Fruit fly (Drosophila melanogaster): ENCODE results near the gene CG31407.

The CG31407 gene

DNA sequence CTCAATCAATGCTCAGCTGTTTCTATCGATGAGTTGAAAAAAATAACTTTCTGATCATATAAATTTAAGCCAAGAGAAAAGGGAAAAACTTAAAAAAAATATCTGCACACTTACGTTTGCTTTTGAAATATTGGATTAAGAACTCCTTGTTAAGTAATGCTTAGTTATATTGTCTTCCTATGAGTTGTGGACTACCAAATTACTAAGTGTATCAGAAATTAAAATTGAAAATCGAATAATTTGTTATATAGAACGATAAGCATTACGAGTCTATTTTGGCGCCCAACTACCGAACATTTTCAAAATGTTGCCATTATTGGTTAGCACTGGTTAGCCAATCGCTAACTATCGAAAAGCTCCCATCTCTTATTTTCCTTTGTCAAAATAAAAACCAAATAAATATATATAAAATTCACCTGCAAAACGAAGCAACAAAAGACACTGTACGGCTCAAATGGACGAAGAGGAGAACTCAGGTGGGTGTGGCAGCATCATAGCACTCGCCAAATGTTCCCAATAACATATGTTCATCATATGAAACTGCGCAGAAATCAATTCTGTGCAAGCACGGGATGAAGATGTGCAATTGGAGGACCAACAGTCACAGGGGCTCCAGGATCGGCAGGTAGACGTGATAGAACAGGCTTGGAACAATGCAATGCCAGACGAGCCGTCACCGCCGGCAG lies 24.0 kb upstream of the CG31407 start, which contains the start of gene ohgt (continued):
- TF ChIP-seq CG6791 (GFP tag; IDR thresholded peaks at IDR 0.05; ENCODE audit: partially characterized antibody) (0 out of 3 replicates have a peak, but pooled peaks have one; percentile 21), Gsc (GFP tag; IDR thresholded peaks at IDR 0.05) (no peak), CG11085 (GFP tag; IDR thresholded peaks at IDR 0.05) (no peak), ftz-f1 (GFP tag; optimal IDR thresholded peaks at IDR 0.05) (no peak), HmgD (GFP tag; optimal IDR thresholded peaks at IDR 0.05) (no peak), onecut (GFP tag; IDR thresholded peaks at IDR 0.05) (no peak), Abd-B (GFP tag; optimal IDR thresholded peaks at IDR 0.05) (no peak), CG9727 (GFP tag; optimal IDR thresholded peaks at IDR 0.05) (peak; percentile 8), run (tag; optimal IDR thresholded peaks at IDR 0.05) (no peak), CG15479 (GFP tag; optimal IDR thresholded peaks at IDR 0.05) (no peak), CG16779 (GFP tag; IDR thresholded peaks at IDR 0.05) (no peak), lab (GFP tag; optimal IDR thresholded peaks at IDR 0.05) (no peak), CG8359 (GFP tag; optimal IDR thresholded peaks at IDR 0.05; ENCODE audit: borderline replicate concordance) (no peak), odd (GFP tag; optimal IDR thresholded peaks at IDR 0.05) (no peak), usp (GFP tag; optimal IDR thresholded peaks at IDR 0.05) (no peak), CG7786 (GFP tag; optimal IDR thresholded peaks at IDR 0.05) (no peak), Dip2 (GFP tag; IDR thresholded peaks at IDR 0.05) (no peak), Dbx (GFP tag; IDR thresholded peaks at IDR 0.05) (no peak), Bteb2 (GFP tag; optimal IDR thresholded peaks at IDR 0.05) (no peak), slou (GFP tag; optimal IDR thresholded peaks at IDR 0.05) (no peak), CG10431 (GFP tag; optimal IDR thresholded peaks at IDR 0.05) (no peak), CG6683 (GFP tag; optimal IDR thresholded peaks at IDR 0.05) (no peak), bigmax (GFP tag; optimal IDR thresholded peaks at IDR 0.05) (no peak), repo (GFP tag; optimal IDR thresholded peaks at IDR 0.05) (no peak), unpg (GFP tag; optimal IDR thresholded peaks at IDR 0.05) (no peak), Optix (GFP tag; IDR thresholded peaks at IDR 0.05) (no peak), Awh (GFP tag; IDR thresholded peaks at IDR 0.05) (no peak), Sry-δ (GFP tag; optimal IDR thresholded peaks at IDR 0.05) (peak; percentile 78), CG10979 (tag; optimal IDR thresholded peaks at IDR 0.05) (no peak), mirr (GFP tag; optimal IDR thresholded peaks at IDR 0.05) (no peak), crp (GFP tag; optimal IDR thresholded peaks at IDR 0.05) (peak; percentile 31 to 81), CG2202 (tag; optimal IDR thresholded peaks at IDR 0.05) (no peak), bbx (GFP tag; IDR thresholded peaks at IDR 0.05; ENCODE audit: partially characterized antibody) (0 out of 2 replicates have a peak, but pooled peaks have one; percentile 7), CG7372 (GFP tag; IDR thresholded peaks at IDR 0.05) (no peak), CG3065 (GFP tag; optimal IDR thresholded peaks at IDR 0.05) (no peak), jing (GFP tag; optimal IDR thresholded peaks at IDR 0.05) (no peak), emc (GFP tag; optimal IDR thresholded peaks at IDR 0.05) (no peak), dati (GFP tag; IDR thresholded peaks at IDR 0.05) (no peak), H15 (GFP tag; IDR thresholded peaks at IDR 0.05) (no peak), schlank (tag; optimal IDR thresholded peaks at IDR 0.05) (no peak), MTF-1 (GFP tag; optimal IDR thresholded peaks at IDR 0.05; ENCODE audit: borderline replicate concordance) (no peak), Adf1 (GFP tag; IDR thresholded peaks at IDR 0.05) (no peak), prd (optimal IDR thresholded peaks at IDR 0.05) (no peak), prd (GFP tag; IDR thresholded peaks at IDR 0.05) (no peak), CG30431 (GFP tag; optimal IDR thresholded peaks at IDR 0.05) (no peak), CG6813 (GFP tag; optimal IDR thresholded peaks at IDR 0.05) (no peak), CG3163 (GFP tag; optimal IDR thresholded peaks at IDR 0.05) (no peak), aop (GFP tag; IDR thresholded peaks at IDR 0.05) (no peak), hth (optimal IDR thresholded peaks at IDR 0.05) (no peak), Pdp1 (GFP tag; optimal IDR thresholded peaks at IDR 0.05) (peak in 1 of 2 experiments; percentile 26), wdn (GFP tag; IDR thresholded peaks at IDR 0.05) (no peak)

Measured in whole organism, embryonic.